Worm (Caenorhabditis elegans) whole organism, L1 larva: ENCODE measurements around the gene F10E7.5.
A peak's percentile ranks its signal among the peaks of the same experiment; 100 is the strongest.

ENCODE experiments used
- C16A3.4 ChIP-seq: fragments of 150-350 bp; optimal IDR thresholded peaks from 2 replicates; lab custom pipeline; 2014; ENCODE audit warnings: missing biosample characterization, missing genetic modification characterization
- F16B12.6 ChIP-seq: fragments of 150-350 bp; optimal IDR thresholded peaks from 2 replicates; lab custom pipeline; 2014; ENCODE audit warnings: missing biosample characterization, missing genetic modification characterization
- ama-1 ChIP-seq: fragments of 150-350 bp; optimal IDR thresholded peaks from 2 replicates; lab custom pipeline; 2014
- blmp-1 ChIP-seq: fragments of 150-350 bp; optimal IDR thresholded peaks from 2 replicates; lab custom pipeline; 2014; ENCODE audit warnings: missing biosample characterization, missing genetic modification characterization
- ceh-82 ChIP-seq, 3 experiments: fragments of 150-350 bp in 1 of 3; sonication (generic microtip) in 2 of 3; optimal IDR thresholded peaks; 2 replicates each; lab custom pipeline; 2014 to 2017; ENCODE audit warnings: missing biosample characterization in 3 of 3, missing genetic modification characterization in 3 of 3
- ceh-88 ChIP-seq: fragments of 200-800 bp; sonication (Bioruptor generic); IDR thresholded peaks from 2 replicates; pipeline ENCODE4 v1.3.6; 2022; ENCODE audit warnings: missing genetic modification characterization, missing compliant biosample characterization
- ces-1 ChIP-seq: fragments of 150-350 bp; optimal IDR thresholded peaks from 2 replicates; lab custom pipeline; 2014; ENCODE audit warnings: missing biosample characterization, missing genetic modification reagents, missing genetic modification characterization
- dpl-1 ChIP-seq, 3 experiments: fragments of 150-350 bp in 2 of 3; sonication (generic microtip) in 1 of 3; optimal IDR thresholded peaks; 2 replicates each; lab custom pipeline; 2014 to 2017; ENCODE audit warnings: missing biosample characterization in 3 of 3, missing genetic modification characterization in 3 of 3, missing genetic modification reagents in 3 of 3
- dsc-1 ChIP-seq: sonication (generic microtip); optimal IDR thresholded peaks from 2 replicates; lab custom pipeline; 2016; ENCODE audit warnings: mild to moderate bottlenecking, missing genetic modification characterization, missing compliant biosample characterization
- efl-1 ChIP-seq, 4 experiments: fragments of 150-350 bp; optimal IDR thresholded peaks in 3 of 4; peaks in 1 of 4; 1 replicate in 1 of 4; 2 replicates in 3 of 4; lab custom pipeline; 2014; ENCODE audit warnings: missing biosample characterization in 2 of 4, missing genetic modification characterization in 2 of 4, missing genetic modification reagents in 2 of 4
- egl-13 ChIP-seq: sonication (generic microtip); optimal IDR thresholded peaks from 2 replicates; lab custom pipeline; 2016; ENCODE audit warnings: missing genotype, missing genetic modification reagents, missing genetic modification characterization, missing compliant biosample characterization
- egl-27 ChIP-seq, 2 experiments: fragments of 150-350 bp in 1 of 2; sonication (generic microtip); optimal IDR thresholded peaks; 3 replicates each; lab custom pipeline; 2017 to 2018; ENCODE audit warnings: missing biosample characterization in 2 of 2, missing genetic modification characterization in 2 of 2, missing genetic modification reagents in 2 of 2
- elt-2 ChIP-seq: sonication (generic microtip); optimal IDR thresholded peaks from 2 replicates; lab custom pipeline; 2016; ENCODE audit warnings: missing genetic modification characterization, mild to moderate bottlenecking, inconsistent platforms, missing compliant biosample characterization, missing genetic modification reagents
- ets-5 ChIP-seq: fragments of 200-800 bp; sonication (Bioruptor generic); IDR thresholded peaks from 2 replicates; pipeline ENCODE4 v1.3.6; 2022; ENCODE audit warnings: missing genetic modification characterization, missing compliant biosample characterization
- fkh-4 ChIP-seq: sonication (generic microtip); optimal IDR thresholded peaks from 2 replicates; lab custom pipeline; 2016; ENCODE audit warnings: missing compliant biosample characterization, missing genetic modification characterization, borderline replicate concordance
- lin-13 ChIP-seq: fragments of 150-350 bp; optimal IDR thresholded peaks from 2 replicates; lab custom pipeline; 2014; ENCODE audit warnings: missing biosample characterization, missing genetic modification reagents, missing genetic modification characterization
- lin-15B ChIP-seq: fragments of 150-350 bp; sonication (generic microtip); optimal IDR thresholded peaks from 3 replicates; lab custom pipeline; 2014; ENCODE audit warnings: missing biosample characterization, missing genetic modification characterization
- lin-35 ChIP-seq, 2 experiments: fragments of 150-350 bp; optimal IDR thresholded peaks; 2 replicates each; lab custom pipeline; 2014; ENCODE audit warnings: missing biosample characterization in 2 of 2, missing genetic modification characterization in 2 of 2, missing genetic modification reagents in 2 of 2
- lsy-2 ChIP-seq, 2 experiments: fragments of 150-350 bp; optimal IDR thresholded peaks; 2 replicates each; lab custom pipeline; 2014; ENCODE audit warnings: missing biosample characterization in 2 of 2, missing genetic modification characterization in 2 of 2
- mep-1 ChIP-seq: fragments of 150-350 bp; optimal IDR thresholded peaks from 2 replicates; lab custom pipeline; 2014; ENCODE audit warnings: missing biosample characterization, missing genetic modification characterization
- nhr-19 ChIP-seq: fragments of 200-800 bp; sonication (Bioruptor generic); conservative IDR thresholded peaks from 2 replicates; pipeline ENCODE4 v1.3.6; 2022; ENCODE audit warnings: missing genetic modification characterization, missing compliant biosample characterization
- nhr-47 ChIP-seq: sonication (generic microtip); optimal IDR thresholded peaks from 2 replicates; lab custom pipeline; 2016; ENCODE audit warnings: mild to moderate bottlenecking, missing genetic modification characterization, moderate library complexity, missing compliant biosample characterization
- nhr-71 ChIP-seq: sonication (generic microtip); optimal IDR thresholded peaks from 2 replicates; lab custom pipeline; 2016; ENCODE audit warnings: mild to moderate bottlenecking, missing genetic modification characterization, moderate library complexity, missing compliant biosample characterization
- nhr-85 ChIP-seq: sonication (generic microtip); peaks from one replicate; lab custom pipeline; 2016; ENCODE audit warnings: missing genetic modification characterization, inconsistent platforms, missing compliant biosample characterization
- sox-4 ChIP-seq: sonication (generic microtip); optimal IDR thresholded peaks from 2 replicates; lab custom pipeline; 2016; ENCODE audit warnings: missing genetic modification characterization, missing compliant biosample characterization
- sptf-1 ChIP-seq: fragments of 150-350 bp; optimal IDR thresholded peaks from 2 replicates; lab custom pipeline; 2014; ENCODE audit warnings: missing biosample characterization, missing genetic modification characterization
- swsn-7 ChIP-seq: sonication (generic microtip); optimal IDR thresholded peaks from 2 replicates; lab custom pipeline; 2016; ENCODE audit warnings: missing genetic modification characterization, missing compliant biosample characterization
- unc-30 ChIP-seq: sonication (generic microtip); optimal IDR thresholded peaks from 2 replicates; lab custom pipeline; 2017; ENCODE audit warnings: missing biosample characterization, missing genetic modification characterization
- unc-62 ChIP-seq: fragments of 150-350 bp; optimal IDR thresholded peaks from 2 replicates; lab custom pipeline; 2014; ENCODE audit warnings: missing biosample characterization, missing genetic modification reagents, missing genetic modification characterization
- unc-86 ChIP-seq: sonication (generic microtip); optimal IDR thresholded peaks from 2 replicates; lab custom pipeline; 2016; ENCODE audit warnings: missing genetic modification characterization, missing compliant biosample characterization
- xbp-1 ChIP-seq: sonication (generic microtip); optimal IDR thresholded peaks from 2 replicates; lab custom pipeline; 2016; ENCODE audit warnings: missing genetic modification characterization, missing compliant biosample characterization

The F10E7.5 gene

DNA sequence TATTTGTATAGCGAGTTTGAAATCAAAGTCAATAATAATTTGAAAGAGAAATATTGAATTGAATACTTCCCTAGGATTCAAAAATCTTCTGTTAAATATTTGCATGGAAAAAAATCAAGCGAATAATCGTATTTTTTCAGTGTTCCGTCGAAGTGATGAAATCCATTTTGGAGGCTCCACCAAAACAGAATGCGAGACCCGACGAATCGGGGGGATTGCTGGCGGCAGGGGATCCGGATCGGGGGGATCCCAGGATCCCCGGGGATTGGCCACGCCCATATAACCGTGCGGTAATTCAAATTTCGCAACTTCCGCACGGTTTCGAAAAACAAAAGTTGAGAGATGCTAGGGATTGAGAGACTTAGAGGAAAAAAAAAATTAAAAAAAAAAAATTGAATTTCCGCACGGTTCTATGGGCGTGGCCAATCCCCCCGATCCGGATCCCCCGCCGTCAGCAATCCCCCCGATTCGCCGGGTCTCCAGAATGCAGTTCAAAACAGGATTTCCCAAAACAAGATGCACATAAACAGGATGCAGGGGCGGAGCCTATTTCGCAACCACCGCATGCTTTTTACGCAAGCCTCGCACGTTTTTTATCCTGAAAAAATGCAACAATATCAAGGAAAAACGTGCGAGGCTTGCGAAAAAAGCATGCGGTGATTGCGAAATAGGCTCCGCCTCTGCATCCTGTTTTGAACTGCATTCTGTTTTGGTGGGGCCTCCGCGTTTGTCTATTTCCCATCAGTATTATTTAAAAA lies 11.1 kb downstream of the F10E7.5 start, which contains the start of gene F10E7.11:
F10E7.11 (minus strand) TSS at position 232 of the 758 bp plus-strand sequence.
- TF ChIP-seq efl-1 (optimal IDR thresholded peaks at IDR 0.05; lab: Kevin White, UChicago) (peak in 1 of 2 experiments; percentile 6), efl-1 (GFP tag; optimal IDR thresholded peaks at IDR 0.05 in 1 of 2; lab: Kevin White, UChicago) (peak in 1 of 2 experiments; percentile 82), ama-1 (no peak), nhr-19 (peak; percentile 24; the same call in 1 of the 2 replicates), lin-15B (tag; lab: Kevin White, UChicago) (peak; percentile 11), dsc-1 (tag; lab: Kevin White, UChicago) (peak; percentile 38), lsy-2 (tag; optimal IDR thresholded peaks at IDR 0.05; lab: Kevin White, UChicago) (peak; percentile 14 to 41), ceh-82 (tag; optimal IDR thresholded peaks at IDR 0.05; lab: Kevin White, UChicago) (peak in 1 of 3 experiments; percentile 11), xbp-1 (tag; lab: Kevin White, UChicago) (no peak), fkh-4 (tag; lab: Kevin White, UChicago) (no peak), ces-1 (GFP tag; lab: Kevin White, UChicago) (no peak), unc-62 (GFP tag; lab: Kevin White, UChicago) (no peak), ets-5 (no peak), lin-35 (GFP tag; optimal IDR thresholded peaks at IDR 0.05; lab: Kevin White, UChicago) (no peak), ceh-88 (GFP tag; lab: Robert Waterston, UW) (no peak), unc-86 (peak; percentile 37), nhr-47 (peak; percentile 55), swsn-7 (tag; lab: Kevin White, UChicago) (peak; percentile 16), dpl-1 (GFP tag; optimal IDR thresholded peaks at IDR 0.05; lab: Kevin White, UChicago) (peak in 1 of 3 experiments; percentile 15), lin-13 (GFP tag; lab: Kevin White, UChicago) (no peak), egl-13 (tag; lab: Kevin White, UChicago) (peak; percentile 38), nhr-85 (tag; lab: Kevin White, UChicago) (peak; percentile 40), nhr-71 (tag; lab: Kevin White, UChicago) (peak; percentile 19)

DNA sequence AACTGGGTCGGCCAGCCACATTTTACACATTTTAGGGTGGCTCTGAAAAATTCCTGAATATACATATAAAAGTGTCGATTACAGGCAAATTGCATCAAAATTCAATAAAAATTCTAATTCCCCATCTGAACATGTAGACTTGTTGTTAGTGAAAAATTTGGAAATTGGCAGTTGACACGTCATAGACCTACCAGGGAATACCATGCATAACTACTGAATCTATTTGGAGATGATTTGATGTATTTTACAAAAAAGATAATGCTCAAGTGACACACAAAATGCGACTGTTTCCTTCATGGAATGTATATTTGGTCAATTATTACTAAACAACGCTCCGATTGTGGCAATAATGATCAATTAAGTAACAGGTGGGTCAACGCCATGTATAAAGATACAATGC lies 14.7 kb downstream of the F10E7.5 start, which contains the start of gene F10E7.1:
F10E7.1 (plus strand) TSS at position 301 of the 400 bp plus-strand sequence.
- TF ChIP-seq unc-30 (tag; lab: Kevin White, UChicago) (no peak), ets-5 (no peak), elt-2 (tag; lab: Kevin White, UChicago) (no peak), fkh-4 (tag; lab: Kevin White, UChicago) (no peak), nhr-47 (no peak), mep-1 (tag; lab: Kevin White, UChicago) (no peak), F16B12.6 (tag; lab: Kevin White, UChicago) (no peak), egl-27 (tag; optimal IDR thresholded peaks at IDR 0.05; lab: Kevin White, UChicago) (no peak), blmp-1 (no peak), sptf-1 (tag; lab: Kevin White, UChicago) (no peak), sox-4 (no peak)

DNA sequence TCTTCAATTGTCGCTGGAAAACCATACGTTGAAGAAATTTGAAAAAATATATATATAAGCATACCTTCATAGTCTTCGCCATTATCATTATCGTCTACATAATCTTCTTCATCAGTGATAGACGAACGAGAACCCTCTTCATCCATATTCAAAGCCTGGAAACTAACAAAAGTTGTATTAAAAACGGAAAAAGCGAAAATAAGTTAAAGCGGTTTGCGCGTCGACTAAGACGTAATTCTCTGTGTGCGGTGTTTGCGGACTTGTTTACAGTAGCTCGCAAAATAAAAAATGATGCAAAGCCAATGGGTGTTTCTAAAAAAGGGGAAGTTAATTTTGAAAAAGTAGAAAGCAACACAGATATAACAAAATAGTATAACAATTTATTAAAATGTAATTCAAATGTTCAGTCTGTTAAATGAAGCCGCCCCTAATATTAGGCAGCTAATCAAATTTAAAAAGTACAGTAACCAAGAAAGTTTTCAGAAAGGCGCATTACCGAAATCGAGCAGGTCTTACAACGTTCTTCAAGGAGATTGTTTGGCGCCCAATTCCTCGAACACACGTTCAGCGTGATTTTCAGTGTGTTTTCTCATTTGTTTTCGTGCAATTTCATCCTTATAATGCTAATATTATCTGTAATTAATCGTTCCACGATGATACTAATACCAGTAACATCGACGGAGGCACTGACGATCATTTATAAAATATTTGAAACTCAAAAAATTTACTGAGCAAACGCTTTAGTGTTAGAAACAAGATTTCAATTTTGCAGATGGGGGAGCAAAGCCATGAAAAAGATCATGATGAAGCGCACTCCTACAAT lies 20.3 kb downstream of the F10E7.5 start, which contains the start of the genes T07F8.4 and gld-3:
T07F8.4 (minus strand) TSS at position 162 of the 823 bp plus-strand sequence.
gld-3 (plus strand) TSS at position 773 of the 823 bp plus-strand sequence.
- TF ChIP-seq C16A3.4 (peak; percentile 47), mep-1 (tag; lab: Kevin White, UChicago) (peak; percentile 75), efl-1 (optimal IDR thresholded peaks at IDR 0.05; lab: Kevin White, UChicago) (peak; percentile 39 to 43), efl-1 (GFP tag; optimal IDR thresholded peaks at IDR 0.05 in 1 of 2; lab: Kevin White, UChicago) (peak; percentile 50 to 55), lsy-2 (tag; optimal IDR thresholded peaks at IDR 0.05; lab: Kevin White, UChicago) (peak; percentile 84 to 97), dpl-1 (GFP tag; optimal IDR thresholded peaks at IDR 0.05; lab: Kevin White, UChicago) (peak; percentile 8 to 63 (median 29)), ceh-88 (GFP tag; lab: Robert Waterston, UW) (no peak), lin-35 (GFP tag; optimal IDR thresholded peaks at IDR 0.05; lab: Kevin White, UChicago) (peak; percentile 44 to 62), fkh-4 (tag; lab: Kevin White, UChicago) (no peak), nhr-71 (tag; lab: Kevin White, UChicago) (no peak), blmp-1 (peak; percentile 60), sptf-1 (tag; lab: Kevin White, UChicago) (no peak), F16B12.6 (tag; lab: Kevin White, UChicago) (peak; percentile 81)
